Fruit fly (Drosophila melanogaster): ENCODE measurements around the gene CG9922.

- TF ChIP-seq Adf1 (GFP tag; IDR thresholded peaks at IDR 0.05) = no peak
- TF ChIP-seq Abd-B (GFP tag; optimal IDR thresholded peaks at IDR 0.05) = no peak
- no peak for TF ChIP-seq nerfin-1 (tag; optimal IDR thresholded peaks at IDR 0.05)
- TF ChIP-seq Dip2 (GFP tag; IDR thresholded peaks at IDR 0.05) = no peak
- no peak for TF ChIP-seq Doc3 (GFP tag; IDR thresholded peaks at IDR 0.05; ENCODE audit: partially characterized antibody)
Measured at dm6 chr3R:14028158-14028557, 8.0 kb downstream of the CG9922 start.
